Fruit fly (Drosophila melanogaster): ENCODE data around the gene CG14342.

The CG14342 gene

dm6 chr2L:1203915-1204314 is at the start of gene CG14342:
TSS of gene CG14342 (plus strand) at chr2L:1204215.
- TF ChIP-seq psq (optimal IDR thresholded peaks at IDR 0.05) (no peak), EcR (GFP tag; optimal IDR thresholded peaks at IDR 0.05) (no peak), pan (optimal IDR thresholded peaks at IDR 0.05) (no peak), usp (GFP tag; optimal IDR thresholded peaks at IDR 0.05) (no peak), CG8478 (optimal IDR thresholded peaks at IDR 0.05) (no peak), Dll (optimal IDR thresholded peaks at IDR 0.05) (no peak)

dm6 chr2L:1156592-1157249 is 47.3 kb upstream of the CG14342 start:
- TF ChIP-seq psq (optimal IDR thresholded peaks at IDR 0.05) (no peak), EcR (GFP tag; optimal IDR thresholded peaks at IDR 0.05) (no peak), Dll (optimal IDR thresholded peaks at IDR 0.05) (no peak), pan (optimal IDR thresholded peaks at IDR 0.05) (no peak), usp (GFP tag; optimal IDR thresholded peaks at IDR 0.05) (no peak), CG8478 (optimal IDR thresholded peaks at IDR 0.05) (no peak)

dm6 chr2L:1157357-1157678 is 46.7 kb upstream of the CG14342 start:
- TF ChIP-seq Dll (optimal IDR thresholded peaks at IDR 0.05) (no peak), usp (GFP tag; optimal IDR thresholded peaks at IDR 0.05) (no peak), pan (optimal IDR thresholded peaks at IDR 0.05) (no peak), CG8478 (optimal IDR thresholded peaks at IDR 0.05) (no peak), EcR (GFP tag; optimal IDR thresholded peaks at IDR 0.05) (no peak)

- no peak for TF ChIP-seq pan (optimal IDR thresholded peaks at IDR 0.05)
Observed at dm6 chr2L:1157679-1158518, 46.1 kb upstream of the CG14342 start, which contains the start of gene capt. TSS of gene capt (minus strand) at chr2L:1158262.

- TF ChIP-seq EcR (GFP tag; optimal IDR thresholded peaks at IDR 0.05) (no peak), CG8478 (optimal IDR thresholded peaks at IDR 0.05) (no peak), pan (optimal IDR thresholded peaks at IDR 0.05) (no peak), usp (GFP tag; optimal IDR thresholded peaks at IDR 0.05) (no peak), Dll (optimal IDR thresholded peaks at IDR 0.05) (no peak), psq (optimal IDR thresholded peaks at IDR 0.05) (no peak)
Observed at dm6 chr2L:1158519-1159319, 45.3 kb upstream of the CG14342 start, which contains the start of gene Tango14. TSS of gene Tango14 (plus strand) at chr2L:1158661.

- no peak for TF ChIP-seq psq (optimal IDR thresholded peaks at IDR 0.05)
- TF ChIP-seq EcR (GFP tag; optimal IDR thresholded peaks at IDR 0.05) = no peak
- TF ChIP-seq CG8478 (optimal IDR thresholded peaks at IDR 0.05) = no peak
- no peak for TF ChIP-seq pan (optimal IDR thresholded peaks at IDR 0.05)
- TF ChIP-seq Dll (optimal IDR thresholded peaks at IDR 0.05) = no peak
- no peak for TF ChIP-seq usp (GFP tag; optimal IDR thresholded peaks at IDR 0.05)
Observed at dm6 chr2L:1163538-1164143, 40.4 kb upstream of the CG14342 start, which contains the start of gene CG5080. TSS of gene CG5080 (minus strand) at chr2L:1163886.

dm6 chr2L:1164294-1164693 is 39.7 kb upstream of the CG14342 start, which contains the start of gene IntS14:
TSS of gene IntS14 (plus strand) at chr2L:1164443.
- TF ChIP-seq pan (optimal IDR thresholded peaks at IDR 0.05) (no peak), psq (optimal IDR thresholded peaks at IDR 0.05) (no peak), Dll (optimal IDR thresholded peaks at IDR 0.05) (no peak), EcR (GFP tag; optimal IDR thresholded peaks at IDR 0.05) (no peak), usp (GFP tag; optimal IDR thresholded peaks at IDR 0.05) (no peak)

- TF ChIP-seq pan (optimal IDR thresholded peaks at IDR 0.05) = no peak
- no peak for TF ChIP-seq CG8478 (optimal IDR thresholded peaks at IDR 0.05)
- TF ChIP-seq EcR (GFP tag; optimal IDR thresholded peaks at IDR 0.05) = no peak
- no peak for TF ChIP-seq Dll (optimal IDR thresholded peaks at IDR 0.05)
- no peak for TF ChIP-seq usp (GFP tag; optimal IDR thresholded peaks at IDR 0.05)
- no peak for TF ChIP-seq psq (optimal IDR thresholded peaks at IDR 0.05)
Observed at dm6 chr2L:1166326-1166725, 37.7 kb upstream of the CG14342 start, which contains the start of gene CG14341. TSS of gene CG14341 (plus strand) at chr2L:1166506.

dm6 chr2L:1169867-1170415 is 34.1 kb upstream of the CG14342 start, which contains the start of the genes CG31922 and Plap:
TSS of gene CG31922 (plus strand) at chr2L:1170181.
TSS of gene Plap (minus strand) at chr2L:1170365.
- no peak for TF ChIP-seq CG8478 (optimal IDR thresholded peaks at IDR 0.05)
- TF ChIP-seq Dll (optimal IDR thresholded peaks at IDR 0.05) = no peak
- TF ChIP-seq psq (optimal IDR thresholded peaks at IDR 0.05) = no peak
- no peak for TF ChIP-seq pan (optimal IDR thresholded peaks at IDR 0.05)
- TF ChIP-seq usp (GFP tag; optimal IDR thresholded peaks at IDR 0.05) = no peak
- TF ChIP-seq EcR (GFP tag; optimal IDR thresholded peaks at IDR 0.05) = no peak

dm6 chr2L:1172704-1173107 is 31.3 kb upstream of the CG14342 start, which contains the start of the genes Charon and CG4887:
TSS of gene Charon (minus strand) at chr2L:1172805.
TSS of gene CG4887 (plus strand) at chr2L:1173009.
- TF ChIP-seq CG8478 (optimal IDR thresholded peaks at IDR 0.05) = no peak
- no peak for TF ChIP-seq EcR (GFP tag; optimal IDR thresholded peaks at IDR 0.05)
- no peak for TF ChIP-seq psq (optimal IDR thresholded peaks at IDR 0.05)
- TF ChIP-seq Dll (optimal IDR thresholded peaks at IDR 0.05) = no peak
- no peak for TF ChIP-seq pan (optimal IDR thresholded peaks at IDR 0.05)
- no peak for TF ChIP-seq usp (GFP tag; optimal IDR thresholded peaks at IDR 0.05)

dm6 chr2L:1177522-1177921 is 26.5 kb upstream of the CG14342 start, which contains the start of gene CG4896:
TSS of gene CG4896 (plus strand) at chr2L:1177690.
- TF ChIP-seq EcR (GFP tag; optimal IDR thresholded peaks at IDR 0.05) = no peak
- TF ChIP-seq CG8478 (optimal IDR thresholded peaks at IDR 0.05) = no peak
- no peak for TF ChIP-seq pan (optimal IDR thresholded peaks at IDR 0.05)
- no peak for TF ChIP-seq Dll (optimal IDR thresholded peaks at IDR 0.05)
- TF ChIP-seq usp (GFP tag; optimal IDR thresholded peaks at IDR 0.05) = no peak
- TF ChIP-seq psq (optimal IDR thresholded peaks at IDR 0.05) = no peak

Measured in whole organism.